Worm (Caenorhabditis elegans) whole organism, L2 larva: ENCODE data around the gene R13D11.4.

Experiments used
- R02D3.7 ChIP-seq: fragments of 150-350 bp; optimal IDR thresholded peaks from 2 replicates; lab custom pipeline; 2014; ENCODE audit warnings: missing biosample characterization, missing genetic modification characterization
- ceh-82 ChIP-seq: fragments of 150-350 bp; optimal IDR thresholded peaks from 2 replicates; lab custom pipeline; 2014; ENCODE audit warnings: missing biosample characterization, missing genetic modification characterization
- lin-13 ChIP-seq: fragments of 150-350 bp; optimal IDR thresholded peaks from 2 replicates; lab custom pipeline; 2014; ENCODE audit warnings: missing biosample characterization, missing genetic modification reagents, missing genetic modification characterization
- nhr-10 ChIP-seq: sonication (generic microtip); optimal IDR thresholded peaks from 2 replicates; lab custom pipeline; 2017; ENCODE audit warnings: missing biosample characterization, missing genetic modification characterization
- nhr-237 ChIP-seq: fragments of 150-350 bp; optimal IDR thresholded peaks from 2 replicates; lab custom pipeline; 2014; ENCODE audit warnings: missing biosample characterization, missing genetic modification characterization
- nhr-6 ChIP-seq: fragments of 150-350 bp; optimal IDR thresholded peaks from 2 replicates; lab custom pipeline; 2014; ENCODE audit warnings: missing biosample characterization, missing genetic modification characterization
- snpc-4 ChIP-seq: fragments of 150-350 bp; optimal IDR thresholded peaks from 2 replicates; lab custom pipeline; 2014; ENCODE audit warnings: missing biosample characterization, missing genetic modification characterization
- unc-62 ChIP-seq: fragments of 150-350 bp; optimal IDR thresholded peaks from 2 replicates; lab custom pipeline; 2014; ENCODE audit warnings: missing biosample characterization, missing genetic modification reagents, missing genetic modification characterization
- ztf-4 ChIP-seq: fragments of 150-350 bp; optimal IDR thresholded peaks from 2 replicates; lab custom pipeline; 2014; ENCODE audit warnings: missing biosample characterization, missing genetic modification characterization

- no peak for TF ChIP-seq nhr-6 (tag; lab: Kevin White, UChicago)
- no peak for TF ChIP-seq ceh-82 (tag; lab: Kevin White, UChicago)
- no peak for TF ChIP-seq nhr-237
- no peak for TF ChIP-seq lin-13 (GFP tag; lab: Kevin White, UChicago)
- TF ChIP-seq snpc-4 (tag; lab: Kevin White, UChicago), result no peak
- no peak for TF ChIP-seq nhr-10
- TF ChIP-seq R02D3.7 (tag; lab: Kevin White, UChicago), result no peak
- no peak for TF ChIP-seq ztf-4
- TF ChIP-seq unc-62, result no peak
These were observed 41.6 kb downstream of the R13D11.4 start, which contains the start of gene K09C6.3 for ce11 chrV:852184-852583.
